Fruit fly (Drosophila melanogaster) whole organism, wandering third instar larva: Measurements from ENCODE around the gene CG43678.

Experiments used
- CG32264 ChIP-seq: fragments of 200-800 bp; sonication (Bioruptor generic); optimal IDR thresholded peaks from 2 replicates; lab custom pipeline; 2016; ENCODE audit warnings: missing biosample characterization, missing genetic modification characterization
- CG9705 ChIP-seq: fragments of 200-800 bp; sonication (Bioruptor generic); optimal IDR thresholded peaks from 2 replicates; lab custom pipeline; 2018; ENCODE audit warnings: missing biosample characterization, mild to moderate bottlenecking, missing genetic modification characterization
- CrebA ChIP-seq: fragments of 200-800 bp; sonication (Bioruptor generic); optimal IDR thresholded peaks from 2 replicates; lab custom pipeline; 2016; ENCODE audit warnings: missing biosample characterization, mild to moderate bottlenecking, missing genetic modification characterization, borderline replicate concordance
- Dfd ChIP-seq: fragments of >200 bp; optimal IDR thresholded peaks from 2 replicates; lab custom pipeline; 2017; ENCODE audit warnings: missing biosample characterization, missing genetic modification characterization
- Dif ChIP-seq: fragments of 200-275, 200-300 bp; sonication (Bioruptor generic); optimal IDR thresholded peaks from 2 replicates; lab custom pipeline; 2018; ENCODE audit warnings: missing biosample characterization, missing genetic modification characterization; ENCODE audit not compliant: partially characterized antibody
- HLH106 ChIP-seq: fragments of 200-800 bp; optimal IDR thresholded peaks from 3 replicates; lab custom pipeline; 2019; ENCODE audit warnings: missing biosample characterization, mild to moderate bottlenecking, missing genetic modification characterization, moderate library complexity
- Hnf4 ChIP-seq: fragments of 200-800 bp; sonication (Bioruptor generic); optimal IDR thresholded peaks from 2 replicates; lab custom pipeline; 2016; ENCODE audit warnings: missing biosample characterization, mild to moderate bottlenecking, missing genetic modification characterization
- Hr78 ChIP-seq: fragments of >200 bp; optimal IDR thresholded peaks from 2 replicates; lab custom pipeline; 2017; ENCODE audit warnings: missing biosample characterization, missing genetic modification characterization
- Hr83 ChIP-seq: fragments of 200-300 bp; sonication (Bioruptor generic); optimal IDR thresholded peaks from 2 replicates; lab custom pipeline; 2016; ENCODE audit warnings: missing biosample characterization, mild to moderate bottlenecking, missing genetic modification characterization, moderate library complexity; ENCODE audit not compliant: poor library complexity, severe bottlenecking
- Myc ChIP-seq: fragments of >200 bp; optimal IDR thresholded peaks from 2 replicates; lab custom pipeline; 2017
- N ChIP-seq: fragments of >200 bp; optimal IDR thresholded peaks from 2 replicates; lab custom pipeline; 2018; ENCODE audit warnings: missing biosample characterization, missing external identifiers, missing genetic modification characterization
- Rel ChIP-seq, 2 experiments: fragments of 200-800 bp; sonication (Bioruptor generic) in 1 of 2; optimal IDR thresholded peaks; 2 replicates in 1 of 2; 3 replicates in 1 of 2; lab custom pipeline; 2016 to 2019; ENCODE audit warnings: mild to moderate bottlenecking in 2 of 2, missing biosample characterization in 2 of 2, missing genetic modification characterization in 2 of 2, moderate library complexity in 1 of 2
- Vsx2 ChIP-seq: fragments of 200-300, 225-300 bp; sonication (Bioruptor generic); optimal IDR thresholded peaks from 2 replicates; lab custom pipeline; 2018; ENCODE audit warnings: missing biosample characterization, missing genetic modification characterization; ENCODE audit not compliant: partially characterized antibody
- dl ChIP-seq, 2 experiments: fragments of 175-275, 200-275 bp in 1 of 2; fragments of 200-275 bp in 1 of 2; sonication (Bioruptor generic); optimal IDR thresholded peaks; lab custom pipeline; 2018; ENCODE audit warnings: mild to moderate bottlenecking in 2 of 2, missing biosample characterization in 2 of 2, missing genetic modification characterization in 2 of 2, moderate library complexity in 2 of 2; ENCODE audit not compliant: partially characterized antibody in 2 of 2, insufficient read depth in 1 of 2
- dmrt93B ChIP-seq: fragments of 200-800 bp; sonication (Bioruptor generic); optimal IDR thresholded peaks from 2 replicates; lab custom pipeline; 2018; ENCODE audit warnings: missing biosample characterization, mild to moderate bottlenecking, missing genetic modification characterization
- dsf ChIP-seq: sonication (Bioruptor generic); optimal IDR thresholded peaks from 2 replicates; lab custom pipeline; 2016; ENCODE audit warnings: missing biosample characterization, missing genetic modification characterization, borderline replicate concordance
- foxo ChIP-seq, 2 experiments: fragments of 200-800 bp; sonication (Bioruptor generic); optimal IDR thresholded peaks; 2 replicates in 1 of 2; 3 replicates in 1 of 2; lab custom pipeline; 2016 to 2017; ENCODE audit warnings: missing biosample characterization in 2 of 2, missing genetic modification characterization in 2 of 2
- fru ChIP-seq: fragments of 200-800 bp; sonication (Bioruptor generic); optimal IDR thresholded peaks from 3 replicates; lab custom pipeline; 2016; ENCODE audit warnings: missing biosample characterization, mild to moderate bottlenecking, missing genetic modification characterization
- h ChIP-seq: fragments of 200-800 bp; sonication (Bioruptor generic); optimal IDR thresholded peaks from 3 replicates; lab custom pipeline; 2016; ENCODE audit warnings: missing biosample characterization, mild to moderate bottlenecking, missing genetic modification characterization
- psq ChIP-seq: fragments of 200-800 bp; sonication (Bioruptor generic); optimal IDR thresholded peaks from 3 replicates; lab custom pipeline; 2017; ENCODE audit warnings: missing biosample characterization, mild to moderate bottlenecking, missing genetic modification characterization, moderate library complexity
- sv ChIP-seq: fragments of 200-800 bp; sonication (Bioruptor generic); optimal IDR thresholded peaks from 3 replicates; lab custom pipeline; 2016; ENCODE audit warnings: missing biosample characterization, missing genetic modification characterization
- tai ChIP-seq: sonication (Bioruptor generic); optimal IDR thresholded peaks from 2 replicates; lab custom pipeline; 2016; ENCODE audit warnings: missing biosample characterization, missing genetic modification characterization
- woc ChIP-seq: sonication (Bioruptor generic); optimal IDR thresholded peaks from 2 replicates; lab custom pipeline; 2016; ENCODE audit warnings: missing biosample characterization, mild to moderate bottlenecking, missing genetic modification characterization

Gene CG43678

dm6 chr3L:14999284-15000019, 49.8 kb downstream of the CG43678 start, which contains the start of the genes mRpL39 and Prosbeta2:
Gene mRpL39 (minus strand): TSS chr3L:14999666.
Gene Prosbeta2 (plus strand): TSS chr3L:14999951.
- TF ChIP-seq CrebA (GFP tag; lab: Kevin White, UChicago) (no peak), HLH106 (peak; percentile 78), sv (GFP tag; lab: Kevin White, UChicago) (no peak), Hr83 (peak; percentile 41), Vsx2 (GFP tag; lab: Kevin White, UChicago) (no peak), Hr78 (GFP tag; lab: Kevin White, UChicago) (no peak), CG9705 (GFP tag; lab: Kevin White, UChicago) (peak; percentile 48), dmrt93B (GFP tag; lab: Kevin White, UChicago) (peak; percentile 42), Rel (GFP tag; optimal IDR thresholded peaks at IDR 0.05; lab: Kevin White, UChicago) (no peak), Rel (tag; optimal IDR thresholded peaks at IDR 0.05; lab: Kevin White, UChicago) (peak; percentile 40), fru (GFP tag; lab: Kevin White, UChicago) (peak; percentile 1), N (GFP tag; lab: Kevin White, UChicago) (no peak), dl (GFP tag; optimal IDR thresholded peaks at IDR 0.05; lab: Kevin White, UChicago; ENCODE audit: insufficient read depth in 1 of 2, partially characterized antibody in 2 of 2) (no peak), tai (GFP tag; lab: Kevin White, UChicago) (no peak), Hnf4 (no peak), dsf (GFP tag; lab: Kevin White, UChicago) (no peak), woc (GFP tag; lab: Kevin White, UChicago) (peak; percentile 34), Dfd (GFP tag; lab: Kevin White, UChicago) (no peak), h (GFP tag; lab: Kevin White, UChicago) (peak; percentile 36), psq (GFP tag; lab: Kevin White, UChicago) (no peak), foxo (GFP tag; optimal IDR thresholded peaks at IDR 0.05; lab: Kevin White, UChicago) (peak in 1 of 2 experiments; percentile 63), Myc (peak; percentile 71), CG32264 (no peak), Dif (GFP tag; lab: Kevin White, UChicago) (no peak)
